Fruit fly (Drosophila melanogaster) whole organism, prepupa: ENCODE results near the gene Mst87F.

ENCODE experiments used
- Eip75B ChIP-seq: fragments of 200-800 bp; sonication (Bioruptor generic); optimal IDR thresholded peaks from 3 replicates; lab custom pipeline; 2016; ENCODE audit warnings: missing biosample characterization, missing genetic modification characterization
- OdsH ChIP-seq: fragments of 200-800 bp; sonication (Bioruptor generic); optimal IDR thresholded peaks from 3 replicates; lab custom pipeline; 2016; ENCODE audit warnings: missing biosample characterization, missing genetic modification characterization
- fd85E ChIP-seq: fragments of 200-800 bp; sonication (Bioruptor generic); optimal IDR thresholded peaks from 3 replicates; lab custom pipeline; 2016; ENCODE audit warnings: missing biosample characterization, missing genetic modification characterization

DNA sequence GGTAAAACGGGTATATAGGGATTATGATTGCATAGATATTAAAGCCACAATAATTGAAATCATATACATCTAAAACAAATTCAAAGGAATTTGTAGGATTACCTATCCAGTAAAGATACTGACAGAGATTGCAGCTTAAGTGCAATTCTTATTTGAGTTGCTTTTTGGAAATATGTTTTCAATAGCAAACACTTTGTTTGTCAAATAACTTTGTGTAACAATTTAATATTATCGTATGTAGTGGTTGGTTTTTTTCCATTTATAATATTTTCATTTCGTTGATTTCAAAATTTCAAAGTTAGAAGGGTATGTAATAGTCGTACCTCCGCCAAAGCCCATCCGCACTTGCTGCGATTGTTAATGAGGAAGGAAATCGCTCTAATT lies 21.1 kb downstream of the Mst87F start:
- TF ChIP-seq Eip75B: peak; percentile 70
- TF ChIP-seq OdsH (GFP tag; lab: Kevin White, UChicago): peak; percentile 71
- TF ChIP-seq fd85E (GFP tag; lab: Kevin White, UChicago): no peak
